Worm (Caenorhabditis elegans): ENCODE data around the gene nhr-47.

Gene nhr-47

DNA sequence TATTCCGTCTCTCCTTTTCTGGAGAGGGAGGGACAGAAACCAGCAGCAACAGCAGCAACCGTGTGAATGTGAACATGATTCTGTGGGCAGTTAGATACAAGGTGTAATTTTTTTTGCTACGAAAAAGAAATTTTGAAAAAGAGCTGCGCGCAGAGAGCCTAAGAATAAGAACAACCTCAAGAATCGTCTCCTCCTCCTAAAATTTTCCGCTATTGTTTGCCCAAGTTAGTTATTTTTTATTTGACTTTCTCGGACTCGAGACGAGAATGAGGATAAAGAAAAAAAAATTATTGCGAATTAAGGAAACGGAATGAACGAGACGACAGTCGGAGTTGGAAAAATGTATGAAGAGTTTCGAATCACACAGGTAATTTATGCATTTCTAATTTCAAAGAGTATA, 53.5 kb downstream of the nhr-47 start, which contains the start of gene glb-5:
Gene glb-5, plus strand, starts transcription at position 301 of the 400 bp plus-strand sequence.
- no peak for TF ChIP-seq dpl-1 (GFP tag; optimal IDR thresholded peaks at IDR 0.05)
